Worm (Caenorhabditis elegans) whole organism, early embryonic: ENCODE results near the gene ptr-1.

Experiments
- B0310.2 ChIP-seq: sonication (generic microtip); optimal IDR thresholded peaks from 2 replicates; lab custom pipeline; 2016; ENCODE audit warnings: mild to moderate bottlenecking, missing genetic modification characterization, missing compliant biosample characterization
- F13C5.2 ChIP-seq: sonication (generic microtip); optimal IDR thresholded peaks from 2 replicates; lab custom pipeline; 2017; ENCODE audit warnings: mild to moderate bottlenecking, missing genetic modification characterization, inconsistent platforms, missing compliant biosample characterization
- aly-1 ChIP-seq: sonication (generic microtip); optimal IDR thresholded peaks from 2 replicates; lab custom pipeline; 2016; ENCODE audit warnings: missing genetic modification characterization, missing compliant biosample characterization
- ama-1 ChIP-seq: fragments of 150-350 bp; optimal IDR thresholded peaks from 2 replicates; lab custom pipeline; 2014
- ceh-13 ChIP-seq: fragments of 200-800 bp; sonication (Bioruptor generic); optimal IDR thresholded peaks from 2 replicates; lab custom pipeline; 2018; ENCODE audit warnings: mild to moderate bottlenecking, missing genetic modification characterization, missing compliant biosample characterization
- ceh-36 ChIP-seq: sonication (generic microtip); optimal IDR thresholded peaks from 2 replicates; lab custom pipeline; 2016; ENCODE audit warnings: missing genetic modification characterization, inconsistent platforms, missing compliant biosample characterization
- ets-7 ChIP-seq: sonication (generic microtip); optimal IDR thresholded peaks from 2 replicates; lab custom pipeline; 2016; ENCODE audit warnings: missing genotype, missing genetic modification characterization, missing compliant biosample characterization
- flt-1 ChIP-seq: fragments of 200-800 bp; sonication (Bioruptor generic); IDR thresholded peaks from 2 replicates; pipeline ENCODE4 v1.3.6; 2022; ENCODE audit warnings: missing genetic modification characterization, missing compliant biosample characterization
- hmbx-1 ChIP-seq: sonication (generic microtip); optimal IDR thresholded peaks from 2 replicates; lab custom pipeline; 2016; ENCODE audit warnings: mild to moderate bottlenecking, missing genetic modification characterization, missing compliant biosample characterization
- hmg-4 ChIP-seq: fragments of 200-800 bp; sonication (Bioruptor generic); optimal IDR thresholded peaks from 2 replicates; lab custom pipeline; 2018; ENCODE audit warnings: mild to moderate bottlenecking, missing genetic modification characterization, missing compliant biosample characterization
- hnd-1 ChIP-seq: sonication (generic microtip); optimal IDR thresholded peaks from 2 replicates; lab custom pipeline; 2016; ENCODE audit warnings: missing genetic modification characterization, missing compliant biosample characterization
- pes-1 ChIP-seq: fragments of 200-800 bp; sonication (Bioruptor generic); IDR thresholded peaks from 2 replicates; pipeline ENCODE4 v1.3.6; 2022; ENCODE audit warnings: missing genetic modification reagents, missing genetic modification characterization, missing compliant biosample characterization
- scrt-1 ChIP-seq: fragments of 200-800 bp; sonication (Bioruptor generic); IDR thresholded peaks from 2 replicates; pipeline ENCODE4 v1.3.6; 2022; ENCODE audit warnings: missing genetic modification characterization, missing compliant biosample characterization
- sea-1 ChIP-seq: fragments of 200-800 bp; sonication (Bioruptor generic); conservative IDR thresholded peaks from 2 replicates; pipeline ENCODE4 v1.3.6; 2022; ENCODE audit warnings: missing genetic modification characterization, missing compliant biosample characterization
- tbx-11 ChIP-seq: fragments of 200-800 bp; sonication (Bioruptor generic); IDR thresholded peaks from 2 replicates; pipeline ENCODE4 v1.3.6; 2022; ENCODE audit warnings: missing genetic modification characterization, missing compliant biosample characterization
- tbx-37 ChIP-seq: fragments of 200-800 bp; sonication (Bioruptor generic); conservative IDR thresholded peaks from 2 replicates; pipeline ENCODE4 v1.3.6; 2022; ENCODE audit warnings: missing genetic modification reagents, missing genetic modification characterization, missing compliant biosample characterization
- tra-4 ChIP-seq: sonication (generic microtip); optimal IDR thresholded peaks from 2 replicates; lab custom pipeline; 2017; ENCODE audit warnings: missing genetic modification characterization, missing compliant biosample characterization

The ptr-1 gene

DNA sequence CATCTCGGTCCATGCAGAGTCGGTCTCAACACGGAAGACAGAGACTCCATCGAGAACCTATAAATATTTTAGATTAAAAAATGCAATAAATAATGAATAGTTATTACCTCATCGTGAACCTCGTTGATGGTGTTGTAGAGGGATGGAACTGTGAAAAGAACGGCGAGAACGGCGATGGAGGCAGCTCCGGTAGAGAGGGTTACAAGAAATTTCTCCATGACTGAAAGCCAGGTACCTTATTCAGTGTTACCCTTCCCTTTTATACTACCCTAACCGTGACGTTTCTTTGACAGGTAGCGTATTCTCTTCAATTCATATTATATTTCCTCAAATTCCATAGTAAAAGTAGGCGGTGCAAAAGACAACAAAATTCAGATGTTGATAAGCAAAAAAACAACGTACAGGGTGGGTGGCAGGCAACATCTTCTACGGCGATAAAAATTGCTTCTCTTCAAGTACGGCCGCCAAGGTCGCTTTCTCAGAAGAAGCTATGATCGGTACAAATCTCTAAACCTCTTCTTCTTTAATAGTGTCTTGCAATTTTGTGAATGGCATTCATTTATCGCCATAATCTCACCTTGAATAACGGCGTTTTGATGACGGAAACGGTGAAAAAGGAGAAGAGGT lies 16.3 kb downstream of the ptr-1 start, which contains the start of gene col-10:
TSS of gene col-10 (minus strand) at position 235 of the 627 bp plus-strand sequence.
- TF ChIP-seq ceh-36: no peak
- TF ChIP-seq B0310.2 (tag; lab: Kevin White, UChicago): no peak
- TF ChIP-seq flt-1 (GFP tag; lab: Robert Waterston, UW): no peak
- no peak for TF ChIP-seq sea-1 (GFP tag; lab: Robert Waterston, UW)
- no peak for TF ChIP-seq tbx-37 (GFP tag; lab: Robert Waterston, UW)
- TF ChIP-seq scrt-1: no peak
- TF ChIP-seq ama-1 (lab: Kevin White, UChicago): no peak
- TF ChIP-seq hmg-4 (GFP tag; lab: Kevin White, UChicago): no peak

DNA sequence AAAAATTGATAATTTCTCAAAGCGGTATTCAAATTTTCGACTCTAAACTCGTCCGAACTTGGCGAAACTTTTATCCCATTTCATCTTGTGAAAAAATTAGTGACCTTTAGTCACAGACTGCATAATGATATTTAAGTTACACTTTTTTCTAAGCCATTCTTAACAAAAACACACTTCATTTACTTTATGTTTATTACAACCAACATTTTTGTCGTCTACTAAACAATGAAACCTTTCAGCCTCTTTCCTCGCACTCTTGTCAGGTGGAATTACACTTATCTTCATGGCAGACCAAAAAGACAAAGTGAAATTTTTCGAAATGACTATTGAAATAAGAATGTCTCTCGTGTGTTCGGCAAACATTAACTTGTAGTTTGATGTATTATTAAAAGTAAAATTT lies 17.6 kb downstream of the ptr-1 start:
- no peak for TF ChIP-seq pes-1 (GFP tag; lab: Robert Waterston, UW)
- no peak for TF ChIP-seq ceh-13 (GFP tag; lab: Kevin White, UChicago)
- TF ChIP-seq tra-4 (tag; lab: Kevin White, UChicago): no peak
- no peak for TF ChIP-seq sea-1 (GFP tag; lab: Robert Waterston, UW)
- TF ChIP-seq ets-7 (tag; lab: Kevin White, UChicago): no peak
- no peak for TF ChIP-seq hnd-1 (tag; lab: Kevin White, UChicago)

DNA sequence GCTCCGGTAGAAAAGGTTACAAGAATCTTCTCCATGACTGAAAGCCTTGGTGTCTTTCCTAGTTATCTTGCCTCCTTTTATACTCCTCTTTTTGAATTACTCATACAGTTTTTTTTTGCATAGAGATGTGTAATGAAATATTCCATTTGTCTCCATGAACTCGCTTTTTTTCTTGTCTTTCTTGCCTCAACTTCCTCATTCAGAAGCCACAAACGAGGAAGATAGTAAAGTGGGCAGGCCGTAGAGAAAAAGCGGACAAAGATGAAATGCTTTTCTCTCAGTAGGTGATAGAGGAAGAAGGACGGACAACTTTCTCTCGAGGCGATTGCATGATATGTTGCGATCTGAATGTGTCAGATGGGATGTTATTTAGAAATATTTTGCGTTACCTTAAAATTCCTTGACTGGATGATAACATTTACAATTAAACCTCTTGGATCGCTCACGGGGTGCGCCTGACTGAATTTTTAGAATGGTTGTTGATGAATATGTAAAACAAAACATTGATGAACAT lies 18.5 kb downstream of the ptr-1 start, which contains the start of gene col-145:
TSS of gene col-145 (minus strand) at position 51 of the 514 bp plus-strand sequence.
- TF ChIP-seq scrt-1 (no peak), tbx-37 (GFP tag; lab: Robert Waterston, UW) (no peak), ceh-36 (no peak), tra-4 (tag; lab: Kevin White, UChicago) (no peak), pes-1 (GFP tag; lab: Robert Waterston, UW) (no peak), hmbx-1 (tag; lab: Kevin White, UChicago) (no peak), sea-1 (GFP tag; lab: Robert Waterston, UW) (no peak), ama-1 (lab: Kevin White, UChicago) (no peak), tbx-11 (no peak), ets-7 (tag; lab: Kevin White, UChicago) (no peak), ceh-13 (GFP tag; lab: Kevin White, UChicago) (no peak), F13C5.2 (no peak), B0310.2 (tag; lab: Kevin White, UChicago) (no peak), hnd-1 (tag; lab: Kevin White, UChicago) (no peak), flt-1 (GFP tag; lab: Robert Waterston, UW) (no peak), hmg-4 (GFP tag; lab: Kevin White, UChicago) (no peak), aly-1 (no peak)

DNA sequence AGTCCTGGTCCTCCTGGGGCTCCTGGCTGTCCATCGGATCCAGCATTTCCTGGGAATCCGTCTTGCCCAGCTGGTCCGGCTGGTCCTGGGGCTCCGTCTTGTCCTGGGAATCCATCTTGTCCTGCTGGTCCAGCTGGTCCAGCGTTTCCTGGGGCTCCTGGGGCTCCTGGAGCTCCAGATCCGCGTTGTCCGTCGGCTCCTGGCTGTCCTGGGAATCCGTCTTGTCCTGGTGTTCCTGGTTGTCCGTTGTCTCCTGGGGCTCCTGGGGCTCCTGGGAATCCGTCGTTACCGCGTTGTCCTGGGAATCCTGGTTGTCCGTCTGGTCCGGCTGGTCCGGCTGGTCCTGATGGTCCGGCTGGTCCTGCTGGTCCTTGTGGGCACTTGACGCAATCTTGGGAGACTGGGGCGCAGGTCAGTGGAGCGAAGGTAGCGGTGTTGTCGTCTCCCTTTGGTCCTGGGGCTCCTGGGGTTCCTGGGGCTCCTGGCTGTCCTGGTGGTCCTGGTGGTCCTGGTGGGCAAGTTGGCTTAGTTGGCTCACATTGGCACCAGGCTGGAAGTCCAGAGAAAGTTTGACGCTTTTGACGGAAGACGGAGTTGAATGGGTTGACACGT lies 19.3 kb downstream of the ptr-1 start:
- TF ChIP-seq aly-1 (no peak), tbx-37 (GFP tag; lab: Robert Waterston, UW) (no peak), hmg-4 (GFP tag; lab: Kevin White, UChicago) (no peak), ceh-36 (no peak), ama-1 (lab: Kevin White, UChicago) (no peak), tra-4 (tag; lab: Kevin White, UChicago) (no peak), sea-1 (GFP tag; lab: Robert Waterston, UW) (no peak), tbx-11 (no peak)

ce11 chrV:9160224-9160886 lies 21.2 kb downstream of the ptr-1 start, which contains the start of gene col-144:
TSS of gene col-144 (minus strand) at chrV:9160642.
- TF ChIP-seq hnd-1 (tag; lab: Kevin White, UChicago): no peak
- TF ChIP-seq tbx-37 (GFP tag; lab: Robert Waterston, UW): no peak
- TF ChIP-seq ceh-13 (GFP tag; lab: Kevin White, UChicago): no peak
- no peak for TF ChIP-seq ets-7 (tag; lab: Kevin White, UChicago)
- TF ChIP-seq pes-1 (GFP tag; lab: Robert Waterston, UW): no peak
- no peak for TF ChIP-seq flt-1 (GFP tag; lab: Robert Waterston, UW)

- no peak for TF ChIP-seq scrt-1
- TF ChIP-seq ets-7 (tag; lab: Kevin White, UChicago): no peak
- TF ChIP-seq F13C5.2: no peak
- TF ChIP-seq tbx-11: no peak
- TF ChIP-seq ama-1 (lab: Kevin White, UChicago): no peak
- TF ChIP-seq sea-1 (GFP tag; lab: Robert Waterston, UW): no peak
- no peak for TF ChIP-seq aly-1
- no peak for TF ChIP-seq tra-4 (tag; lab: Kevin White, UChicago)
- TF ChIP-seq ceh-13 (GFP tag; lab: Kevin White, UChicago): no peak
- no peak for TF ChIP-seq B0310.2 (tag; lab: Kevin White, UChicago)
- no peak for TF ChIP-seq hnd-1 (tag; lab: Kevin White, UChicago)
- no peak for TF ChIP-seq pes-1 (GFP tag; lab: Robert Waterston, UW)
- no peak for TF ChIP-seq tbx-37 (GFP tag; lab: Robert Waterston, UW)
- no peak for TF ChIP-seq ceh-36
- TF ChIP-seq flt-1 (GFP tag; lab: Robert Waterston, UW): no peak
- TF ChIP-seq hmg-4 (GFP tag; lab: Kevin White, UChicago): no peak
- TF ChIP-seq hmbx-1 (tag; lab: Kevin White, UChicago): no peak
Observed at ce11 chrV:9157597-9157996, 23.9 kb downstream of the ptr-1 start.

ce11 chrV:9156679-9157078 lies 24.8 kb downstream of the ptr-1 start, which contains the start of gene B0222.15:
TSS of gene B0222.15 (minus strand) at chrV:9156779.
- TF ChIP-seq sea-1 (GFP tag; lab: Robert Waterston, UW) (no peak), scrt-1 (no peak), hmbx-1 (tag; lab: Kevin White, UChicago) (no peak), ets-7 (tag; lab: Kevin White, UChicago) (no peak), flt-1 (GFP tag; lab: Robert Waterston, UW) (no peak), ceh-36 (no peak), B0310.2 (tag; lab: Kevin White, UChicago) (no peak), aly-1 (no peak)
